Worm (Caenorhabditis elegans) whole organism, L3 larva: ENCODE data around the gene T22E5.1.

ENCODE experiments used
- elt-1 ChIP-seq: fragments of 150-350 bp; optimal IDR thresholded peaks from 2 replicates; lab custom pipeline; 2014; ENCODE audit warnings: missing biosample characterization, missing genetic modification characterization
- fos-1 ChIP-seq: fragments of 150-350 bp; optimal IDR thresholded peaks from 2 replicates; lab custom pipeline; 2014; ENCODE audit warnings: missing biosample characterization, missing genetic modification characterization
- nhr-11 ChIP-seq: fragments of 150-350 bp; optimal IDR thresholded peaks from 2 replicates; lab custom pipeline; 2014; ENCODE audit warnings: missing biosample characterization, missing genetic modification characterization
- unc-39 ChIP-seq: sonication (generic microtip); optimal IDR thresholded peaks from 4 replicates; lab custom pipeline; 2017; ENCODE audit warnings: missing biosample characterization, missing genetic modification characterization
- unc-62 ChIP-seq: fragments of 150-350 bp; sonication (generic microtip); optimal IDR thresholded peaks from 4 replicates; lab custom pipeline; 2014; ENCODE audit warnings: missing biosample characterization, missing genetic modification reagents, missing genetic modification characterization

- no peak for TF ChIP-seq unc-62 (GFP tag; lab: Kevin White, UChicago)
- no peak for TF ChIP-seq fos-1
- no peak for TF ChIP-seq elt-1
- no peak for TF ChIP-seq unc-39 (tag; lab: Kevin White, UChicago)
- TF ChIP-seq nhr-11: no peak
Observed at ce11 chrX:6416357-6417087, 3.8 kb downstream of the T22E5.1 start, which contains the start of gene T22E5.6.
